Worm (Caenorhabditis elegans): ENCODE results near the gene pod-2.

Gene pod-2

DNA sequence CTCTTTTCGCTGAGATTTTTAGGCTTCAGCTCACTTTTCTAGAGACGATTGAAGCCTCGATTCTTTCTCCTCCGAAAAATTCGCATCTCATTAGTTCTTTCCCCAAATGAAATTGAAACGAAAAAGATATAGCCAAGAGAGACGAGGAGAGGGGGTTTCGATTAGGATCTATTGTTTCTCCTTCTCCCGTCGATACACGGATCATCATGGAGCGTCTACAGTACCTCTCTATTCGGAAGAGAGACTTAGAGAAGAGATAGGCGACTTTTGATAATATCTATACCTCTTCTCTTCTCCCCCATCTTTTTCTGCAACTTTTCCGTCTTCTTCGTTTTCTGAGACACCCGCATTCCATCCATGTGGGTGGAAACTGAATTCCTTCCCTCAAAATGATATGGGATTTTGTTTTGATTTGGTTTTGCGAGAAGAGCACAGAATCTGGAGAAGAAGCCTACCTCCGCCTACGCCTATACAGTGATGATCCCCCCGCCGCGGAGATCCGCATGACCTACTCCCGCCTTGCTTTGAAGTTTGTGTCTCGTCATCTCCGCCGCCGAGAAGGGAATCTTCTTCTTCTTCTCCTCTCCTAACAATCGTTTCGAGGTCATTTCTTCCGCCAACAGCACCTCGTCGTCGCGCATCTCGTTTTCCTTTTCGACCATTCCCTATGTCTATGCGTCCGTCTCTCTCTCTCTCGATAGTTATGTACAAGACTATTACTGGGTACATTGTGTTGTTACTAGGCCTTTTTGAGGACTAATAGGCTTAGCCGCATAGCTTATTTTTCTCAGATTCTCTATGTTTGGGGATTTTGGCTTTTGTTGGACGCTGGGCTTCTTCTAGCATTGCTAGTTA lies 5.4 kb downstream of the pod-2 start (continued):
- TF ChIP-seq aha-1 (tag) (no peak), fkh-10 (GFP tag; optimal IDR thresholded peaks at IDR 0.05) (no peak)

DNA sequence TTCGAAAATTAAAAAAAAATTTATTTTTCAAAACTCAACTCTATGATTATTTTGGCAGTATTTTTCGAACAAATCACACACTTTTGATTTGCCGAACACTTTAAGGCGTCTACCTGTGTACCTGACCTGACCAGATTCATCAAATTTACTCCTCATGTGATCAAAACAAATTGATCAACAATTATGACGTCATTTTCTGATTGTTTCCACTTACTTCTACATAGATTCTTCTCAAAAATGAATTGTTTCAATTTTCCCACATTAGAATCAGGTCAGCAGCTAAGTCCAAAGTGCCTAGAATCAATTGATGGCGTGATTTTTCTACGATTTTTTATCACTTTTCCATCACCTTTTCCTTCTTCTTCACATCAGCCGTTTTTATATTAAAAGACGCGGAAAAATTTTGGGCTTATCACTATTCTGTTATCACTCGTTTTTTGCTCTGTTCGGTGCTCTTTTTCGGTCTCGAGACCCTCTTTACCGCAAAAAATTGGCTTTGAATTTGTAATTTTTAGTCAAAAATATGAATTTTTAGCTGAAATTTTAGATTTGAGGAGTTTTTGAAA lies 6.7 kb downstream of the pod-2 start:
- TF ChIP-seq zfp-2 (tag; optimal IDR thresholded peaks at IDR 0.05), result no peak
- TF ChIP-seq T20F7.1 (GFP tag; optimal IDR thresholded peaks at IDR 0.05), result peak; percentile 7
- TF ChIP-seq F26F4.8 (GFP tag; conservative IDR thresholded peaks at IDR 0.05), result no peak
- TF ChIP-seq nhr-6 (tag; optimal IDR thresholded peaks at IDR 0.05), result no peak
- TF ChIP-seq daf-16 (GFP tag; optimal IDR thresholded peaks at IDR 0.05), result no peak
- peak; percentile 63 for TF ChIP-seq daf-16 (tag; optimal IDR thresholded peaks at IDR 0.05)
- no peak for TF ChIP-seq tag-97 (GFP tag; IDR thresholded peaks at IDR 0.05)
- TF ChIP-seq tra-1 (GFP tag; IDR thresholded peaks at IDR 0.05), result 0 out of 2 replicates have a peak, but pooled peaks have one; percentile 32
- peak; percentile 39 for TF ChIP-seq hlh-30 (tag; optimal IDR thresholded peaks at IDR 0.05; ENCODE audit: insufficient read depth)
- TF ChIP-seq ceh-28 (tag; optimal IDR thresholded peaks at IDR 0.05), result no peak
- peak; percentile 11 for TF ChIP-seq dpl-1 (GFP tag; optimal IDR thresholded peaks at IDR 0.05)
- TF ChIP-seq php-3 (GFP tag; IDR thresholded peaks at IDR 0.05), result 0 out of 2 replicates have a peak, but pooled peaks have one; percentile 29
- no peak for TF ChIP-seq ceh-20 (GFP tag; IDR thresholded peaks at IDR 0.05)
- TF ChIP-seq snpc-1.2 (GFP tag; IDR thresholded peaks at IDR 0.05), result no peak
- TF ChIP-seq lin-1 (GFP tag; IDR thresholded peaks at IDR 0.05), result no peak
- TF ChIP-seq mes-2 (tag; optimal IDR thresholded peaks at IDR 0.05; ENCODE audit: poor library complexity, severe bottlenecking), result peak; percentile 38
- TF ChIP-seq sdz-12 (GFP tag; optimal IDR thresholded peaks at IDR 0.05), result no peak
- TF ChIP-seq unc-62 (GFP tag; optimal IDR thresholded peaks at IDR 0.05 in 1 of 2), result peak in 1 of 2 experiments; percentile 10
- no peak for TF ChIP-seq unc-62 (tag; optimal IDR thresholded peaks at IDR 0.05)
- TF ChIP-seq dmd-6 (GFP tag; IDR thresholded peaks at IDR 0.05), result peak; percentile 62
- TF ChIP-seq dve-1 (tag; optimal IDR thresholded peaks at IDR 0.05; ENCODE audit: insufficient read depth), result peak; percentile 36
- TF ChIP-seq pqm-1 (tag; optimal IDR thresholded peaks at IDR 0.05), result peak; percentile 16
- TF ChIP-seq lsy-2 (tag; optimal IDR thresholded peaks at IDR 0.05), result peak in 1 of 2 experiments; percentile 11
- TF ChIP-seq mdt-29 (GFP tag; IDR thresholded peaks at IDR 0.05), result peak; percentile 37; the same call in 1 of the 2 replicates
- no peak for TF ChIP-seq lir-3 (tag; optimal IDR thresholded peaks at IDR 0.05)
- TF ChIP-seq nhr-25 (tag; optimal IDR thresholded peaks at IDR 0.05; ENCODE audit: borderline replicate concordance, insufficient read depth), result peak; percentile 41
- TF ChIP-seq attf-4 (tag; optimal IDR thresholded peaks at IDR 0.05), result no peak
- peak; percentile 64 for TF ChIP-seq hlh-11 (tag; optimal IDR thresholded peaks at IDR 0.05)
- TF ChIP-seq lin-38 (GFP tag; IDR thresholded peaks at IDR 0.05), result no peak
- TF ChIP-seq nhr-28 (tag; optimal IDR thresholded peaks at IDR 0.05), result peak; percentile 44
- TF ChIP-seq madf-5 (GFP tag; IDR thresholded peaks at IDR 0.05), result peak in 1 of 2 experiments; percentile 39; a peak in 1 of 4 replicates
- TF ChIP-seq aha-1 (tag), result no peak
- TF ChIP-seq ces-1 (GFP tag; optimal IDR thresholded peaks at IDR 0.05), result no peak
- TF ChIP-seq mep-1 (tag; optimal IDR thresholded peaks at IDR 0.05), result peak; percentile 24

DNA sequence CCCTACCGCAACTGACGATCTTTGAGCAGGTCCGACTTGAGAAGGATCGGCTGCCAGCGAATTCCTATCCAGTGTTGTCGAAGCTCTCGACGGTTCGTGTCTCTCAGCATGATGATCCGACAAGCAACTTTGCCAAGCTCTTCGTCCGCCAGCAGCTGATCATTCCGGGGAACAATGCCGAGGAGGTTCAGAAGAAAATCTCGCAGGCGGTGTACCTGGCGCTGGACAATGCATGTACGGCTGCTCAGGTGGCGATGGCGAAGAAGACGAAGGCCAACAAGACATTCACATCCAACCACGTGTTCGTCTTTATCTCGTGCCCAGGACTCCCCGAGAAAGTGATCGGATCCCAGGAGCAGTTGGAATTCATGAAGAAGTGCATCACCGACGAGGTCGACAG lies 12.8 kb downstream of the pod-2 start:
- TF ChIP-seq aly-2 (tag; optimal IDR thresholded peaks at IDR 0.05) (peak; percentile 16), snpc-1.2 (GFP tag; IDR thresholded peaks at IDR 0.05) (no peak), snpc-4 (tag; optimal IDR thresholded peaks at IDR 0.05) (no peak), set-16 (GFP tag; IDR thresholded peaks at IDR 0.05) (peak; percentile 50; the same call in 1 of the 2 replicates)

All from whole organism, L4 larva.